Worm (Caenorhabditis elegans) whole organism, mixed stage, embryonic: Measurements from ENCODE around the gene pmp-2.

Source experiments
- M03D4.4 ChIP-seq: sonication (generic microtip); optimal IDR thresholded peaks from 2 replicates; lab custom pipeline; 2017; ENCODE audit warnings: mild to moderate bottlenecking, missing genetic modification characterization, missing compliant biosample characterization
- bed-3 ChIP-seq: fragments of 200-800 bp; sonication (Bioruptor generic); optimal IDR thresholded peaks from 3 replicates; lab custom pipeline; 2018; ENCODE audit warnings: mild to moderate bottlenecking, missing genetic modification characterization, moderate library complexity, missing compliant biosample characterization
- blmp-1 ChIP-seq: fragments of 150-350 bp; optimal IDR thresholded peaks from 2 replicates; lab custom pipeline; 2014; ENCODE audit warnings: missing biosample characterization, missing genetic modification characterization
- ceh-39 ChIP-seq: fragments of 150-350 bp; optimal IDR thresholded peaks from 2 replicates; lab custom pipeline; 2014; ENCODE audit warnings: missing biosample characterization, missing genetic modification characterization
- ceh-43 ChIP-seq: fragments of 200-800 bp; sonication (Bioruptor generic); optimal IDR thresholded peaks from 2 replicates; lab custom pipeline; 2018; ENCODE audit warnings: mild to moderate bottlenecking, missing genetic modification characterization, moderate library complexity, missing compliant biosample characterization
- ceh-83 ChIP-seq: fragments of 200-800 bp; sonication (Bioruptor generic); optimal IDR thresholded peaks from 2 replicates; lab custom pipeline; 2018; ENCODE audit warnings: mild to moderate bottlenecking, missing genetic modification characterization, missing compliant biosample characterization
- ces-1 ChIP-seq: fragments of 150-350 bp; optimal IDR thresholded peaks from 2 replicates; lab custom pipeline; 2014; ENCODE audit warnings: missing biosample characterization, missing genetic modification reagents, missing genetic modification characterization
- cnd-1 ChIP-seq: fragments of 200-800 bp; sonication (Bioruptor generic); optimal IDR thresholded peaks from 2 replicates; lab custom pipeline; 2018; ENCODE audit warnings: mild to moderate bottlenecking, missing genetic modification characterization, missing compliant biosample characterization
- drap-1 ChIP-seq: fragments of 200-800 bp; sonication (Bioruptor generic); optimal IDR thresholded peaks from 3 replicates; lab custom pipeline; 2018; ENCODE audit warnings: mild to moderate bottlenecking, missing genetic modification characterization, missing compliant biosample characterization
- elt-1 ChIP-seq: sonication (generic microtip); optimal IDR thresholded peaks from 2 replicates; lab custom pipeline; 2017; ENCODE audit warnings: missing genetic modification characterization, mild to moderate bottlenecking, missing compliant biosample characterization, antibody characterized with exemption, moderate library complexity, borderline replicate concordance; ENCODE audit not compliant: insufficient read depth
- elt-3 ChIP-seq: fragments of 150-350 bp; optimal IDR thresholded peaks from 2 replicates; lab custom pipeline; 2014; ENCODE audit warnings: missing biosample characterization, missing genetic modification characterization
- flh-1 ChIP-seq: fragments of 200-800 bp; sonication (Bioruptor generic); optimal IDR thresholded peaks from 2 replicates; lab custom pipeline; 2018; ENCODE audit warnings: mild to moderate bottlenecking, missing genetic modification characterization, moderate library complexity, missing compliant biosample characterization
- ham-2 ChIP-seq: fragments of 200-800 bp; sonication (Bioruptor generic); optimal IDR thresholded peaks from 2 replicates; lab custom pipeline; 2018; ENCODE audit warnings: mild to moderate bottlenecking, missing genetic modification characterization, missing compliant biosample characterization
- hlh-1 ChIP-seq: fragments of 150-350 bp; optimal IDR thresholded peaks from 2 replicates; lab custom pipeline; 2014; ENCODE audit warnings: missing biosample characterization, missing genetic modification reagents, missing genetic modification characterization
- lin-13 ChIP-seq: fragments of 150-350 bp; optimal IDR thresholded peaks from 2 replicates; lab custom pipeline; 2014; ENCODE audit warnings: missing biosample characterization, missing genetic modification characterization
- lin-32 ChIP-seq: fragments of 200-800 bp; sonication (Bioruptor generic); optimal IDR thresholded peaks from 2 replicates; lab custom pipeline; 2018; ENCODE audit warnings: mild to moderate bottlenecking, missing genetic modification characterization, missing compliant biosample characterization
- lsy-2 ChIP-seq: fragments of 150-350 bp; optimal IDR thresholded peaks from 2 replicates; lab custom pipeline; 2014; ENCODE audit warnings: missing biosample characterization, missing genetic modification characterization
- mab-5 ChIP-seq: fragments of 150-350 bp; optimal IDR thresholded peaks from 2 replicates; lab custom pipeline; 2014; ENCODE audit warnings: missing biosample characterization, missing genetic modification characterization
- mep-1 ChIP-seq: fragments of 150-350 bp; optimal IDR thresholded peaks from 2 replicates; lab custom pipeline; 2017; ENCODE audit warnings: missing biosample characterization, missing genetic modification reagents, missing genetic modification characterization, inconsistent platforms
- mls-2 ChIP-seq: sonication (generic microtip); optimal IDR thresholded peaks from 2 replicates; lab custom pipeline; 2016; ENCODE audit warnings: mild to moderate bottlenecking, missing genetic modification characterization, moderate library complexity, missing compliant biosample characterization
- nhr-12 ChIP-seq: fragments of 150-350 bp; optimal IDR thresholded peaks from 2 replicates; lab custom pipeline; 2014; ENCODE audit warnings: missing biosample characterization, missing genetic modification characterization
- nhr-2 ChIP-seq: fragments of 150-350 bp; optimal IDR thresholded peaks from 2 replicates; lab custom pipeline; 2014; ENCODE audit warnings: missing biosample characterization, missing genetic modification characterization
- nhr-237 ChIP-seq: fragments of 150-350 bp; optimal IDR thresholded peaks from 2 replicates; lab custom pipeline; 2014; ENCODE audit warnings: missing biosample characterization, missing genetic modification characterization
- nhr-28 ChIP-seq: fragments of 150-350 bp; optimal IDR thresholded peaks from 2 replicates; lab custom pipeline; 2014; ENCODE audit warnings: missing biosample characterization, missing genetic modification characterization
- nhr-76 ChIP-seq: sonication (generic microtip); optimal IDR thresholded peaks from 2 replicates; lab custom pipeline; 2017; ENCODE audit warnings: missing biosample characterization, missing genetic modification characterization
- pha-4 ChIP-seq: fragments of 150-350 bp; optimal IDR thresholded peaks from 2 replicates; lab custom pipeline; 2018; ENCODE audit warnings: missing biosample characterization, missing genetic modification reagents, missing genetic modification characterization
- sem-2 ChIP-seq: fragments of 200-800 bp; sonication (Bioruptor generic); optimal IDR thresholded peaks from 2 replicates; lab custom pipeline; 2018; ENCODE audit warnings: mild to moderate bottlenecking, missing genetic modification characterization, missing compliant biosample characterization
- snpc-4 ChIP-seq: fragments of 150-350 bp; optimal IDR thresholded peaks from 2 replicates; lab custom pipeline; 2014; ENCODE audit warnings: missing biosample characterization, missing genetic modification characterization
- sptf-1 ChIP-seq: sonication (generic microtip); optimal IDR thresholded peaks from 2 replicates; lab custom pipeline; 2017; ENCODE audit warnings: mild to moderate bottlenecking, missing genetic modification characterization, moderate library complexity, missing compliant biosample characterization
- tbx-8 ChIP-seq: fragments of 200-800 bp; sonication (Bioruptor generic); optimal IDR thresholded peaks from 2 replicates; lab custom pipeline; 2018; ENCODE audit warnings: mild to moderate bottlenecking, missing genetic modification characterization, moderate library complexity, missing compliant biosample characterization
- unc-120 ChIP-seq: sonication (generic microtip); optimal IDR thresholded peaks from 2 replicates; lab custom pipeline; 2017; ENCODE audit warnings: missing genetic modification characterization, missing compliant biosample characterization; ENCODE audit not compliant: poor library complexity, severe bottlenecking
- unc-39 ChIP-seq: fragments of 150-350 bp; optimal IDR thresholded peaks from 2 replicates; lab custom pipeline; 2014; ENCODE audit warnings: missing biosample characterization, missing genetic modification characterization
- unc-62 ChIP-seq: fragments of 150-350 bp; optimal IDR thresholded peaks from 2 replicates; lab custom pipeline; 2014; ENCODE audit warnings: missing biosample characterization, missing genetic modification reagents, missing genetic modification characterization
- zip-8 ChIP-seq: fragments of 150-350 bp; optimal IDR thresholded peaks from 2 replicates; lab custom pipeline; 2014; ENCODE audit warnings: missing biosample characterization, missing genetic modification characterization
- ztf-11 ChIP-seq: fragments of 150-350 bp; optimal IDR thresholded peaks from 2 replicates; lab custom pipeline; 2014; ENCODE audit warnings: missing biosample characterization, missing genetic modification characterization

pmp-2 gene

DNA sequence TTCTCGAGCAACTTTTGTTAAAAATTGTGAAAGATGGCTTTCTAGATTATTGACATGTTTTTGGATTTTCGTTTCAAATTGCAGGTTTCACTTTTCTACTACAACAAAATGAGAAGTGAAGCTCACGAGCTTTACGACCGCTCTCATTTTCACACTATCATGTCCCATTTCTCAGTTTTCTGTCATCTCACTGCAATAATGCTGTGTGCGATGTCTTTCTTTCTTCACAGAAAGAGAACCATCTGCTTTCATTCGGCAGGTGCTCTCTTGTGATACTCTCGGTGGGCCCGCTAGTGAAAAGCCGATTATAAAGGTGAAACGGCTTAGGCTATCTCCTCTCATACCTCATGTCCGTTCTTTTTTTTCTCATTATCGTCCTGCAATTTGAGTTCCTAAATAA is 44.4 kb downstream of the pmp-2 start:
- TF ChIP-seq mls-2 (no peak), hlh-1 (tag; lab: Kevin White, UChicago) (peak; percentile 84), snpc-4 (tag; lab: Kevin White, UChicago) (no peak)

ce11 chrII:6842651-6843118 is 44.9 kb downstream of the pmp-2 start:
- TF ChIP-seq nhr-76 (tag; lab: Kevin White, UChicago), result no peak
- TF ChIP-seq lsy-2 (tag; lab: Kevin White, UChicago), result no peak
- no peak for TF ChIP-seq mep-1 (tag; lab: Kevin White, UChicago)
- TF ChIP-seq elt-3 (tag; lab: Kevin White, UChicago), result peak; percentile 81
- TF ChIP-seq unc-62 (GFP tag; lab: Kevin White, UChicago), result peak; percentile 39
- TF ChIP-seq ceh-43, result no peak
- peak; percentile 79 for TF ChIP-seq unc-120
- TF ChIP-seq elt-1 (tag; lab: Kevin White, UChicago), result peak; percentile 94
- no peak for TF ChIP-seq mab-5 (tag; lab: Kevin White, UChicago)
- TF ChIP-seq zip-8 (tag; lab: Kevin White, UChicago), result no peak
- no peak for TF ChIP-seq ham-2 (GFP tag; lab: Kevin White, UChicago)
- TF ChIP-seq snpc-4 (tag; lab: Kevin White, UChicago), result no peak
- peak; percentile 38 for TF ChIP-seq ces-1 (GFP tag; lab: Kevin White, UChicago)
- TF ChIP-seq blmp-1 (tag; lab: Kevin White, UChicago), result no peak
- TF ChIP-seq, all 35 proteins: peak for 5

ce11 chrII:6842009-6842408 is 45.6 kb downstream of the pmp-2 start:
- no peak for TF ChIP-seq elt-1 (tag; lab: Kevin White, UChicago)

ce11 chrII:6841102-6841501 is 46.5 kb downstream of the pmp-2 start:
- TF ChIP-seq bed-3 (GFP tag; lab: Kevin White, UChicago) (no peak), mls-2 (no peak), zip-8 (tag; lab: Kevin White, UChicago) (no peak), lsy-2 (tag; lab: Kevin White, UChicago) (no peak), unc-120 (peak; percentile 72), M03D4.4 (no peak), cnd-1 (tag; lab: Kevin White, UChicago) (no peak), unc-62 (GFP tag; lab: Kevin White, UChicago) (peak; percentile 79), blmp-1 (tag; lab: Kevin White, UChicago) (no peak), lin-32 (GFP tag; lab: Kevin White, UChicago) (no peak), pha-4 (tag; lab: Kevin White, UChicago) (no peak), ceh-39 (tag; lab: Kevin White, UChicago) (no peak), mab-5 (tag; lab: Kevin White, UChicago) (peak; percentile 44), elt-1 (tag; lab: Kevin White, UChicago) (no peak), hlh-1 (tag; lab: Kevin White, UChicago) (peak; percentile 81), nhr-2 (tag; lab: Kevin White, UChicago) (no peak), ztf-11 (tag; lab: Kevin White, UChicago) (no peak), sem-2 (GFP tag; lab: Kevin White, UChicago) (no peak), elt-3 (tag; lab: Kevin White, UChicago) (no peak), mep-1 (tag; lab: Kevin White, UChicago) (no peak), snpc-4 (tag; lab: Kevin White, UChicago) (no peak), drap-1 (no peak), sptf-1 (tag; lab: Kevin White, UChicago) (peak; percentile 30), tbx-8 (GFP tag; lab: Kevin White, UChicago) (no peak), flh-1 (GFP tag; lab: Kevin White, UChicago) (no peak), ham-2 (GFP tag; lab: Kevin White, UChicago) (no peak), nhr-237 (tag; lab: Kevin White, UChicago) (no peak), ceh-43 (no peak), ces-1 (GFP tag; lab: Kevin White, UChicago) (no peak), nhr-28 (tag; lab: Kevin White, UChicago) (no peak), lin-13 (tag; lab: Kevin White, UChicago) (no peak), nhr-12 (no peak), unc-39 (tag; lab: Kevin White, UChicago) (no peak), nhr-76 (tag; lab: Kevin White, UChicago) (no peak), ceh-83 (no peak)
